Worm (Caenorhabditis elegans) whole organism, L1 larva: ENCODE data around the gene idpc-2.

Experiments used
- C16A3.4 ChIP-seq: fragments of 150-350 bp; optimal IDR thresholded peaks from 2 replicates; lab custom pipeline; 2014; ENCODE audit warnings: missing biosample characterization, missing genetic modification characterization
- blmp-1 ChIP-seq: fragments of 150-350 bp; optimal IDR thresholded peaks from 2 replicates; lab custom pipeline; 2014; ENCODE audit warnings: missing biosample characterization, missing genetic modification characterization
- dpl-1 ChIP-seq, 3 experiments: fragments of 150-350 bp in 2 of 3; sonication (generic microtip) in 1 of 3; optimal IDR thresholded peaks; 2 replicates each; lab custom pipeline; 2014 to 2017; ENCODE audit warnings: missing biosample characterization in 3 of 3, missing genetic modification characterization in 3 of 3, missing genetic modification reagents in 3 of 3
- fos-1 ChIP-seq: fragments of 150-350 bp; optimal IDR thresholded peaks from 2 replicates; lab custom pipeline; 2014; ENCODE audit warnings: missing biosample characterization, missing genetic modification characterization
- lsy-2 ChIP-seq, 2 experiments: fragments of 150-350 bp; optimal IDR thresholded peaks; 2 replicates each; lab custom pipeline; 2014; ENCODE audit warnings: missing biosample characterization in 2 of 2, missing genetic modification characterization in 2 of 2
- nhr-20 ChIP-seq: sonication (generic microtip); optimal IDR thresholded peaks from 2 replicates; lab custom pipeline; 2016; ENCODE audit warnings: mild to moderate bottlenecking, missing genetic modification characterization, missing compliant biosample characterization
- tlp-1 ChIP-seq: fragments of 150-350 bp; optimal IDR thresholded peaks from 2 replicates; lab custom pipeline; 2014; ENCODE audit warnings: missing biosample characterization, missing genetic modification characterization
- unc-130 ChIP-seq: fragments of 150-350 bp; optimal IDR thresholded peaks from 2 replicates; lab custom pipeline; 2017; ENCODE audit warnings: missing biosample characterization, missing genetic modification characterization, inconsistent platforms

ce11 chrV:8650365-8650764 lies 29.3 kb upstream of the idpc-2 start:
- TF ChIP-seq lsy-2 (tag; optimal IDR thresholded peaks at IDR 0.05; lab: Kevin White, UChicago) (no peak), nhr-20 (tag; lab: Kevin White, UChicago) (no peak), fos-1 (no peak), blmp-1 (tag; lab: Kevin White, UChicago) (no peak), unc-130 (tag; lab: Kevin White, UChicago) (no peak), dpl-1 (GFP tag; optimal IDR thresholded peaks at IDR 0.05; lab: Kevin White, UChicago) (no peak), C16A3.4 (tag; lab: Kevin White, UChicago) (no peak), tlp-1 (tag; lab: Kevin White, UChicago) (no peak)
